Worm (Caenorhabditis elegans): ENCODE data around the gene gst-1.

ce11 chrIII:9037658-9038057 is 21.5 kb upstream of the gst-1 start, which contains the start of gene R107.9:
- TF ChIP-seq dao-5 (tag; optimal IDR thresholded peaks at IDR 0.05) (no peak), him-1 (tag; optimal IDR thresholded peaks at IDR 0.05) (no peak)

Data from whole organism, L4/young adult.